Fruit fly (Drosophila melanogaster) whole organism, embryonic: ENCODE data around the gene CG34134.
A peak's percentile ranks its signal among the peaks of the same experiment; 100 is the strongest.

Experiments used
- CG10147 ChIP-seq: fragments of 200-800 bp; sonication (Bioruptor generic); optimal IDR thresholded peaks from 2 replicates; lab custom pipeline; 2019; ENCODE audit warnings: missing biosample characterization, mild to moderate bottlenecking, missing genetic modification characterization, moderate library complexity
- CG10979 ChIP-seq: fragments of 200-800 bp; sonication (Bioruptor generic); optimal IDR thresholded peaks from 2 replicates; lab custom pipeline; 2018; ENCODE audit warnings: missing biosample characterization, mild to moderate bottlenecking, missing genetic modification characterization, moderate library complexity
- CG11504 ChIP-seq: fragments of 200-800 bp; sonication (Bioruptor generic); optimal IDR thresholded peaks from 3 replicates; lab custom pipeline; 2019; ENCODE audit warnings: missing biosample characterization, mild to moderate bottlenecking, missing genetic modification characterization, moderate library complexity
- CG12659 ChIP-seq: fragments of 200-800 bp; sonication (Bioruptor generic); optimal IDR thresholded peaks from 3 replicates; lab custom pipeline; 2017; ENCODE audit warnings: mild to moderate bottlenecking, missing biosample characterization, missing genetic modification reagents, missing genetic modification characterization
- CG13287 ChIP-seq: fragments of 200-800 bp; sonication (Bioruptor generic); IDR thresholded peaks from 2 replicates; pipeline ENCODE4 v1.3.6; 2022; ENCODE audit warnings: missing biosample characterization, missing genetic modification characterization; ENCODE audit not compliant: partially characterized antibody
- CG14860 ChIP-seq: fragments of 200-800 bp; sonication (Bioruptor generic); IDR thresholded peaks from 3 replicates; pipeline ENCODE4 v1.3.6; 2022; ENCODE audit warnings: missing biosample characterization, missing genetic modification characterization; ENCODE audit not compliant: partially characterized antibody
- CG1529 ChIP-seq: fragments of 200-800 bp; sonication (Bioruptor generic); optimal IDR thresholded peaks from 3 replicates; lab custom pipeline; 2018; ENCODE audit warnings: missing biosample characterization, missing genetic modification characterization
- CG18619 ChIP-seq: fragments of 200-800 bp; sonication (Bioruptor generic); optimal IDR thresholded peaks from 3 replicates; lab custom pipeline; 2017; ENCODE audit warnings: missing biosample characterization, mild to moderate bottlenecking, missing genetic modification characterization
- CG30020 ChIP-seq: fragments of 200-800 bp; optimal IDR thresholded peaks from 2 replicates; lab custom pipeline; 2019; ENCODE audit warnings: missing biosample characterization, mild to moderate bottlenecking, missing genetic modification characterization, moderate library complexity
- CG3281 ChIP-seq: fragments of 200-800 bp; sonication (Bioruptor generic); optimal IDR thresholded peaks from 3 replicates; lab custom pipeline; 2017; ENCODE audit warnings: missing biosample characterization, mild to moderate bottlenecking, missing genetic modification characterization
- CG34422 ChIP-seq: fragments of 200-800 bp; sonication (Bioruptor generic); IDR thresholded peaks from 3 replicates; pipeline ENCODE4 v1.3.6; 2022; ENCODE audit warnings: missing biosample characterization, missing genetic modification characterization
- CG4820 ChIP-seq: fragments of 200-800 bp; sonication (Bioruptor generic); optimal IDR thresholded peaks from 3 replicates; lab custom pipeline; 2016; ENCODE audit warnings: missing biosample characterization, missing genetic modification characterization
- CG6272 ChIP-seq: fragments of 200-800 bp; sonication (Bioruptor generic); IDR thresholded peaks from 2 replicates; pipeline ENCODE4 v1.3.6; 2022; ENCODE audit warnings: missing biosample characterization, missing genetic modification characterization
- CG6683 ChIP-seq: fragments of 200-800 bp; sonication (Bioruptor generic); optimal IDR thresholded peaks from 2 replicates; lab custom pipeline; 2017; ENCODE audit warnings: missing biosample characterization, mild to moderate bottlenecking, missing genetic modification characterization, missing genetic modification reagents
- CG6854 ChIP-seq: fragments of 200-800 bp; sonication (Bioruptor generic); optimal IDR thresholded peaks from 3 replicates; lab custom pipeline; 2017; ENCODE audit warnings: missing biosample characterization, mild to moderate bottlenecking, missing genetic modification characterization
- CG8281 ChIP-seq: fragments of 200-800 bp; sonication (Bioruptor generic); optimal IDR thresholded peaks from 2 replicates; lab custom pipeline; 2018; ENCODE audit warnings: missing biosample characterization, mild to moderate bottlenecking, missing genetic modification characterization, moderate library complexity
- CkIIα-i1 ChIP-seq: fragments of 200-800 bp; sonication (Bioruptor generic); IDR thresholded peaks from 2 replicates; pipeline ENCODE4 v1.3.6; 2022; ENCODE audit warnings: missing biosample characterization, missing genetic modification characterization
- CoRest ChIP-seq: fragments of 200-800 bp; sonication (Bioruptor generic); optimal IDR thresholded peaks from 3 replicates; lab custom pipeline; 2018; ENCODE audit warnings: missing biosample characterization, mild to moderate bottlenecking, missing genetic modification characterization, moderate library complexity
- Dfd ChIP-seq, 2 experiments: fragments of >200 bp; optimal IDR thresholded peaks; 2 replicates each; lab custom pipeline; 2017; ENCODE audit warnings: missing biosample characterization in 2 of 2, missing genetic modification characterization in 2 of 2
- Dref ChIP-seq: fragments of 200-800 bp; sonication (Bioruptor generic); IDR thresholded peaks from 2 replicates; pipeline ENCODE4 v1.3.6; 2022; ENCODE audit warnings: missing biosample characterization, missing genetic modification characterization
- Ets65A ChIP-seq: fragments of 200-800 bp; sonication (Bioruptor generic); peaks from one replicate; lab custom pipeline; 2016; ENCODE audit warnings: missing biosample characterization, missing genetic modification characterization
- HLHmδ ChIP-seq: fragments of 200-800 bp; sonication (Bioruptor generic); optimal IDR thresholded peaks from 2 replicates; lab custom pipeline; 2018; ENCODE audit warnings: missing biosample characterization, mild to moderate bottlenecking, missing genetic modification characterization, moderate library complexity
- Meics ChIP-seq: fragments of 200-800 bp; sonication (Bioruptor generic); optimal IDR thresholded peaks from 2 replicates; lab custom pipeline; 2017; ENCODE audit warnings: missing biosample characterization, mild to moderate bottlenecking, missing genetic modification characterization
- Rx ChIP-seq: fragments of 200-800 bp; sonication (Bioruptor generic); IDR thresholded peaks from 2 replicates; pipeline ENCODE4 v1.3.6; 2022; ENCODE audit warnings: missing biosample characterization, missing genetic modification characterization
- Tbp ChIP-seq: fragments of >200 bp; optimal IDR thresholded peaks from 2 replicates; lab custom pipeline; 2018; ENCODE audit warnings: missing biosample characterization, missing genetic modification characterization
- Vsx1 ChIP-seq: fragments of 200-800 bp; sonication (Bioruptor generic); optimal IDR thresholded peaks from 2 replicates; lab custom pipeline; 2017; ENCODE audit warnings: missing biosample characterization, mild to moderate bottlenecking, missing genetic modification characterization, missing genetic modification reagents
- abd-A ChIP-seq: fragments of 200-800 bp; sonication (Bioruptor generic); optimal IDR thresholded peaks from 3 replicates; lab custom pipeline; 2019; ENCODE audit warnings: missing biosample characterization, mild to moderate bottlenecking, missing genetic modification characterization, moderate library complexity
- ac ChIP-seq: fragments of 200-800 bp; sonication (Bioruptor generic); optimal IDR thresholded peaks from 3 replicates; lab custom pipeline; 2017; ENCODE audit warnings: missing biosample characterization, mild to moderate bottlenecking, missing genetic modification characterization
- amos ChIP-seq: fragments of 200-800 bp; sonication (Bioruptor generic); IDR thresholded peaks from 2 replicates; pipeline ENCODE4 v1.3.6; 2022; ENCODE audit warnings: missing biosample characterization, missing genetic modification characterization; ENCODE audit not compliant: partially characterized antibody
- ase ChIP-seq: fragments of 200-800 bp; sonication (Bioruptor generic); IDR thresholded peaks from 3 replicates; pipeline ENCODE4 v1.3.6; 2022; ENCODE audit warnings: missing biosample characterization, missing genetic modification characterization
- cg ChIP-seq: fragments of 200-800 bp; sonication (Bioruptor generic); optimal IDR thresholded peaks from 3 replicates; lab custom pipeline; 2019; ENCODE audit warnings: missing biosample characterization, mild to moderate bottlenecking, missing genetic modification characterization, moderate library complexity
- crc ChIP-seq: fragments of 200-800 bp; sonication (Bioruptor generic); optimal IDR thresholded peaks from 2 replicates; lab custom pipeline; 2016; ENCODE audit warnings: missing biosample characterization, missing genetic modification characterization
- danr ChIP-seq: fragments of 200-800 bp; sonication (Bioruptor generic); IDR thresholded peaks from 2 replicates; pipeline ENCODE4 v1.3.6; 2022; ENCODE audit warnings: missing biosample characterization, missing genetic modification characterization
- dmrt11E ChIP-seq: fragments of 200-800 bp; sonication (Bioruptor generic); optimal IDR thresholded peaks from 3 replicates; lab custom pipeline; 2018; ENCODE audit warnings: missing biosample characterization, mild to moderate bottlenecking, missing genetic modification characterization, moderate library complexity
- dysf ChIP-seq: fragments of 200-800 bp; sonication (Bioruptor generic); IDR thresholded peaks from 3 replicates; pipeline ENCODE4 v1.3.6; 2022; ENCODE audit warnings: missing biosample characterization, missing genetic modification characterization
- fd96Cb ChIP-seq: fragments of 200-800 bp; sonication (Bioruptor generic); optimal IDR thresholded peaks from 2 replicates; lab custom pipeline; 2018; ENCODE audit warnings: missing biosample characterization, mild to moderate bottlenecking, missing genetic modification characterization, moderate library complexity
- fu2 ChIP-seq: fragments of 200-800 bp; sonication (Bioruptor generic); optimal IDR thresholded peaks from 2 replicates; lab custom pipeline; 2016; ENCODE audit warnings: missing biosample characterization, missing genetic modification characterization
- grau ChIP-seq: fragments of 200-800 bp; optimal IDR thresholded peaks from 3 replicates; lab custom pipeline; 2019; ENCODE audit warnings: missing biosample characterization, mild to moderate bottlenecking, missing genetic modification characterization, moderate library complexity
- gsb ChIP-seq: fragments of 200-800 bp; sonication (Bioruptor generic); IDR thresholded peaks from 2 replicates; pipeline ENCODE4 v1.3.6; 2022; ENCODE audit warnings: missing biosample characterization, missing genetic modification characterization
- mirr ChIP-seq: fragments of 200-800 bp; sonication (Bioruptor generic); optimal IDR thresholded peaks from 3 replicates; lab custom pipeline; 2018; ENCODE audit warnings: missing biosample characterization, mild to moderate bottlenecking, missing genetic modification characterization
- org-1 ChIP-seq: fragments of 200-800 bp; sonication (Bioruptor generic); optimal IDR thresholded peaks from 2 replicates; lab custom pipeline; 2017; ENCODE audit warnings: missing biosample characterization, missing genetic modification characterization
- p53 ChIP-seq: fragments of 200-800 bp; sonication (Bioruptor generic); optimal IDR thresholded peaks from 2 replicates; lab custom pipeline; 2016; ENCODE audit warnings: missing biosample characterization, missing genetic modification characterization
- pb ChIP-seq: fragments of 200-800 bp; sonication (Bioruptor generic); optimal IDR thresholded peaks from 3 replicates; lab custom pipeline; 2016; ENCODE audit warnings: missing biosample characterization, missing genetic modification characterization
- phol ChIP-seq: fragments of 200-800 bp; sonication (Bioruptor generic); optimal IDR thresholded peaks from 3 replicates; lab custom pipeline; 2018; ENCODE audit warnings: missing biosample characterization, mild to moderate bottlenecking, missing genetic modification characterization, moderate library complexity
- salm ChIP-seq: fragments of 200-800 bp; sonication (Bioruptor generic); optimal IDR thresholded peaks from 2 replicates; lab custom pipeline; 2018; ENCODE audit warnings: missing biosample characterization, mild to moderate bottlenecking, missing genetic modification characterization
- slou ChIP-seq: fragments of 200-800 bp; sonication (Bioruptor generic); optimal IDR thresholded peaks from 3 replicates; lab custom pipeline; 2016; ENCODE audit warnings: missing biosample characterization, missing genetic modification characterization
- tin ChIP-seq: fragments of 200-800 bp; sonication (Bioruptor generic); optimal IDR thresholded peaks from 3 replicates; lab custom pipeline; 2016; ENCODE audit warnings: missing biosample characterization, missing genetic modification characterization
- twi ChIP-seq: fragments of 200-800 bp; optimal IDR thresholded peaks from 2 replicates; lab custom pipeline; 2019; ENCODE audit warnings: missing biosample characterization, mild to moderate bottlenecking, missing genetic modification characterization, moderate library complexity
- wek ChIP-seq: fragments of 200-800 bp; sonication (Bioruptor generic); optimal IDR thresholded peaks from 3 replicates; lab custom pipeline; 2018; ENCODE audit warnings: missing biosample characterization, mild to moderate bottlenecking, missing genetic modification characterization, moderate library complexity
- zen2 ChIP-seq: fragments of 200-800 bp; sonication (Bioruptor generic); IDR thresholded peaks from 3 replicates; pipeline ENCODE4 v1.3.6; 2022; ENCODE audit warnings: missing biosample characterization, missing genetic modification characterization; ENCODE audit not compliant: partially characterized antibody

Gene CG34134

DNA sequence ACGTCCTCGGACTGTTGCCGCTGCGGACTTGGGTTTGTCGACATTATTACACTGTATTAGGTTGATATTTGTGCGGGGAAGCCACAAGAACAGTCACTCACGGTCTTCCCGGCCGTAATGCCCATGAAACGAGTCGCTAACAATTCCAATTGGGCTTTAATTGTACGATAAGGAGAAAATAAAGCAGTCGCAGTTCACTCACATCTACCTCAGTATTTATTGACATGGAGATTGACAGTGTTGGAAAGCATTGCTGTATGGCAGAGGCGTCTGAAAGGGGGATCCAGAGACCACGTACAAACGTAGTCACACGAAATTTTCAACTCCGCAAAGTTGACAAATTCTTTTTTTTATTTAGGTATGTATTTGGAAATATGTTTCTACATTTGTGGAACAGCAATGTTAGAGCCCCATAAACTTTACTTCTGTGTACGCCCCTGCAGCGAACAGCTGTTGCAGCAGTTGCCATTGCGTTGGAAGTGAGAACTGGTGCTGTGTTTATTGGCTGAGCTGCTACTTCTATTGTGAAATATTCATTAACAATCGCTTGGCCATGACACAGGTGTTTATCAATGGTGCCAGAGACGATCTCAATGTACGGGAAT, 22.2 kb upstream of the CG34134 start, which contains the start of the genes CG8372 and CG8360 (continued):
- TF ChIP-seq mirr (peak; percentile 99), twi (tag; lab: Kevin White, UChicago) (peak; percentile 92), ac (GFP tag; lab: Kevin White, UChicago) (peak; percentile 94), Tbp (no peak), CG6272 (GFP tag; lab: Robert Waterston, UW) (peak; percentile 99), crc (peak; percentile 99), CG30020 (tag; lab: Kevin White, UChicago) (peak; percentile 87), amos (0 out of 2 replicates have a peak, but pooled peaks have one; percentile 26), HLHmδ (GFP tag; lab: Kevin White, UChicago) (no peak), Dref (GFP tag; lab: Robert Waterston, UW) (peak; percentile 51), CG12659 (GFP tag; lab: Kevin White, UChicago) (peak; percentile 99), CG10979 (tag; lab: Kevin White, UChicago) (peak; percentile 98), CG18619 (peak; percentile 98), fd96Cb (tag; lab: Kevin White, UChicago) (peak; percentile 98), slou (GFP tag; lab: Kevin White, UChicago) (peak; percentile 99), Meics (GFP tag; lab: Kevin White, UChicago) (peak; percentile 98), CG10147 (GFP tag; lab: Kevin White, UChicago) (peak; percentile 98), CoRest (tag; lab: Kevin White, UChicago) (peak; percentile 98), Dfd (GFP tag; optimal IDR thresholded peaks at IDR 0.05; lab: Kevin White, UChicago) (no peak), CG1529 (peak; percentile 98), wek (GFP tag; lab: Kevin White, UChicago) (peak; percentile 91), salm (tag; lab: Kevin White, UChicago) (peak; percentile 94), CG6683 (GFP tag; lab: Kevin White, UChicago) (peak; percentile 95), tin (GFP tag; lab: Kevin White, UChicago) (peak; percentile 99), pb (GFP tag; lab: Kevin White, UChicago) (peak; percentile 99), p53 (GFP tag; lab: Kevin White, UChicago) (peak; percentile 98), ase (GFP tag; lab: Robert Waterston, UW) (peak; percentile 99), org-1 (GFP tag; lab: Kevin White, UChicago) (peak; percentile 98), fu2 (GFP tag; lab: Kevin White, UChicago) (peak; percentile 99), dysf (GFP tag; lab: Robert Waterston, UW) (peak; percentile 99), Rx (peak; percentile 99), phol (tag; lab: Kevin White, UChicago) (peak; percentile 99), CG4820 (GFP tag; lab: Kevin White, UChicago) (peak; percentile 99), CG6854 (GFP tag; lab: Kevin White, UChicago) (peak; percentile 97), Ets65A (peak; percentile 100), danr (GFP tag; lab: Robert Waterston, UW) (peak; percentile 98), CG14860 (GFP tag; lab: Robert Waterston, UW) (no peak), zen2 (GFP tag; lab: Robert Waterston, UW) (no peak), gsb (GFP tag; lab: Robert Waterston, UW) (peak; percentile 98), CG8281 (tag; lab: Kevin White, UChicago) (peak; percentile 91), Vsx1 (GFP tag; lab: Kevin White, UChicago) (peak; percentile 96), abd-A (tag; lab: Kevin White, UChicago) (no peak), grau (tag; lab: Kevin White, UChicago) (peak; percentile 97), cg (GFP tag; lab: Kevin White, UChicago) (peak; percentile 8), CkIIα-i1 (GFP tag; lab: Robert Waterston, UW) (peak; percentile 92), CG3281 (peak; percentile 98), dmrt11E (peak; percentile 95), CG13287 (GFP tag; lab: Robert Waterston, UW) (peak; percentile 75), CG34422 (GFP tag; lab: Robert Waterston, UW) (peak; percentile 99), CG11504 (peak; percentile 96)
